Worm (Caenorhabditis elegans) whole organism, L4/young adult: ENCODE data around the gene R144.6.

Source experiments
- W03F9.2 ChIP-seq: fragments of 150-350 bp; optimal IDR thresholded peaks from 2 replicates; lab custom pipeline; 2014; ENCODE audit warnings: missing biosample characterization, missing genetic modification characterization
- dao-5 ChIP-seq: sonication (generic microtip); optimal IDR thresholded peaks from 2 replicates; lab custom pipeline; 2016; ENCODE audit warnings: missing genotype, missing genetic modification characterization, moderate library complexity, missing compliant biosample characterization
- him-1 ChIP-seq: sonication (generic microtip); optimal IDR thresholded peaks from 2 replicates; lab custom pipeline; 2016; ENCODE audit warnings: missing genotype, missing genetic modification reagents, missing genetic modification characterization, missing compliant biosample characterization

DNA sequence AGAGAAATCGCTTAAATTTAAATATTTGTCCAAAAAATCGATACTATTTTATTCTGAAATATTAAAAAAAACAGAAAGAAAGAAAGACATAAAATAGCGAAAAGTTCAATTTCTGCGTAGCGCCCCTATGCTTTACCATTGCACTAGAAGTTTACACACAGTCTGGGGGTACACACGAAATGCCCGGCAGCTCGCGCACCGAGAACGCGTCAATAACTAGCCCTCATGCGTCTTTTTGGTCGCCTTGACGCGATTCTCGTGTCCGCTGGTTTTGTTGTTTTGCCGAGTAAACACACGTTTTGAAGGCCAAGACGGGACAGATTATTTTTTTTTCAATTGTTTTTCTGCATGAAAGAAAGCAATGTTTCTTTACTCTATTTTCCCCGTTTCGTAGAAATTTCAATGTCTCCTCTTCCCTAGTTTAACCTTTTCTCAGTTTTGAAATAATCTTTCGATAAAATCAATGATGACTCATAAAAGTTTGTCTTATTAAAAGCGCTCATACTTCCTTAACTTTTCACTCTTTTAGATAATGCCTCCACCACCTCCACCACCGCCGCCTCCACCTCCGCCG, 13.7 kb upstream of the R144.6 start, which contains the start of gene wip-1:
- TF ChIP-seq W03F9.2 (peak; percentile 98), dao-5 (tag; lab: Kevin White, UChicago) (peak; percentile 72), him-1 (tag; lab: Kevin White, UChicago) (peak; percentile 98)
